Worm (Caenorhabditis elegans): Measurements from ENCODE around the gene lad-2.

- TF ChIP-seq dpl-1 (GFP tag; optimal IDR thresholded peaks at IDR 0.05) (no peak), nhr-76 (tag; optimal IDR thresholded peaks at IDR 0.05) (no peak), lin-13 (GFP tag; optimal IDR thresholded peaks at IDR 0.05) (no peak), lin-15B (tag; optimal IDR thresholded peaks at IDR 0.05) (no peak), lin-39 (tag; optimal IDR thresholded peaks at IDR 0.05) (no peak), nhr-237 (tag; optimal IDR thresholded peaks at IDR 0.05) (no peak), ces-1 (GFP tag; optimal IDR thresholded peaks at IDR 0.05) (no peak), alr-1 (tag; optimal IDR thresholded peaks at IDR 0.05; ENCODE audit: borderline replicate concordance) (no peak), ztf-11 (tag; optimal IDR thresholded peaks at IDR 0.05) (no peak)
Observed at ce11 chrIV:3008828-3009227, 30.5 kb upstream of the lad-2 start, which contains the start of gene Y54G2A.73.

Measured in whole organism, L1 larva.